Fruit fly (Drosophila melanogaster): ENCODE measurements around the gene wupA.

Gene wupA

dm6 chrX:18083528-18084365, 33.0 kb downstream of the wupA start (continued):
- TF ChIP-seq CG14965 (GFP tag; optimal IDR thresholded peaks at IDR 0.05; ENCODE audit: borderline replicate concordance), result no peak
- no peak for TF ChIP-seq CoRest (tag; optimal IDR thresholded peaks at IDR 0.05)
- no peak for TF ChIP-seq pb (GFP tag; optimal IDR thresholded peaks at IDR 0.05)
- TF ChIP-seq CG7963 (GFP tag; IDR thresholded peaks at IDR 0.05; ENCODE audit: partially characterized antibody), result no peak
- peak; percentile 25 for TF ChIP-seq CG12071 (GFP tag; optimal IDR thresholded peaks at IDR 0.05)
- peak; percentile 29 for TF ChIP-seq grn (GFP tag; optimal IDR thresholded peaks at IDR 0.05)
- no peak for TF ChIP-seq CG13296 (GFP tag; optimal IDR thresholded peaks at IDR 0.05)
- TF ChIP-seq CG7987 (GFP tag; optimal IDR thresholded peaks at IDR 0.05), result no peak
- peak; percentile 16 for TF ChIP-seq HHEX (GFP tag; optimal IDR thresholded peaks at IDR 0.05)
- no peak for TF ChIP-seq CG12744 (GFP tag; optimal IDR thresholded peaks at IDR 0.05)
- no peak for TF ChIP-seq Mrtf (GFP tag; IDR thresholded peaks at IDR 0.05)
- TF ChIP-seq Lhr (GFP tag; optimal IDR thresholded peaks at IDR 0.05), result no peak
- no peak for TF ChIP-seq Rx (GFP tag; IDR thresholded peaks at IDR 0.05)
- TF ChIP-seq CG8924 (tag; optimal IDR thresholded peaks at IDR 0.05), result no peak
- peak; percentile 42 for TF ChIP-seq Hmr (GFP tag; optimal IDR thresholded peaks at IDR 0.05)
- TF ChIP-seq chinmo (GFP tag; IDR thresholded peaks at IDR 0.05; ENCODE audit: partially characterized antibody), result 0 out of 4 replicates have a peak, but pooled peaks have one; percentile 63
- no peak for TF ChIP-seq zfh1 (GFP tag; IDR thresholded peaks at IDR 0.05)
- no peak for TF ChIP-seq sens-2 (GFP tag; IDR thresholded peaks at IDR 0.05)
- TF ChIP-seq Chrac-16 (GFP tag; optimal IDR thresholded peaks at IDR 0.05), result no peak
- no peak for TF ChIP-seq CG30431 (GFP tag; optimal IDR thresholded peaks at IDR 0.05)
- TF ChIP-seq Stat92E (GFP tag; optimal IDR thresholded peaks at IDR 0.05), result no peak
- no peak for TF ChIP-seq nom (GFP tag; optimal IDR thresholded peaks at IDR 0.05)
- TF ChIP-seq CG33213 (GFP tag; optimal IDR thresholded peaks at IDR 0.05), result no peak
- TF ChIP-seq lab (GFP tag; optimal IDR thresholded peaks at IDR 0.05), result peak; percentile 73
- no peak for TF ChIP-seq dmrt99B (tag; optimal IDR thresholded peaks at IDR 0.05)
- TF ChIP-seq CG10543 (GFP tag; optimal IDR thresholded peaks at IDR 0.05), result no peak
- TF ChIP-seq CG2202 (tag; optimal IDR thresholded peaks at IDR 0.05), result no peak
- TF ChIP-seq CG7556 (GFP tag; optimal IDR thresholded peaks at IDR 0.05), result no peak
- TF ChIP-seq CG15269 (tag; optimal IDR thresholded peaks at IDR 0.05), result peak; percentile 44
- no peak for TF ChIP-seq br (optimal IDR thresholded peaks at IDR 0.05)
- peak; percentile 54 for TF ChIP-seq Med (GFP tag)
- no peak for TF ChIP-seq CHES-1-like (GFP tag; optimal IDR thresholded peaks at IDR 0.05)
- no peak for TF ChIP-seq chif (GFP tag; optimal IDR thresholded peaks at IDR 0.05)
- TF ChIP-seq CG8281 (tag; optimal IDR thresholded peaks at IDR 0.05), result no peak
- peak; percentile 30 for TF ChIP-seq CG18599 (GFP tag; optimal IDR thresholded peaks at IDR 0.05)
- no peak for TF ChIP-seq ewg (GFP tag; optimal IDR thresholded peaks at IDR 0.05)
- TF ChIP-seq CG12769 (tag; optimal IDR thresholded peaks at IDR 0.05), result peak; percentile 25
- TF ChIP-seq CG3065 (GFP tag; optimal IDR thresholded peaks at IDR 0.05), result no peak
- no peak for TF ChIP-seq sd (tag; optimal IDR thresholded peaks at IDR 0.05)
- no peak for TF ChIP-seq Aef1 (GFP tag; IDR thresholded peaks at IDR 0.05)
- no peak for TF ChIP-seq Hr39 (optimal IDR thresholded peaks at IDR 0.05)
- TF ChIP-seq bsh (GFP tag; optimal IDR thresholded peaks at IDR 0.05), result peak in 1 of 2 experiments; percentile 3
- no peak for TF ChIP-seq CG6175 (GFP tag; IDR thresholded peaks at IDR 0.05)
- TF ChIP-seq CG16815 (GFP tag; optimal IDR thresholded peaks at IDR 0.05), result no peak
- no peak for TF ChIP-seq fd96Cb (tag; optimal IDR thresholded peaks at IDR 0.05)
- TF ChIP-seq ftz-f1 (GFP tag; optimal IDR thresholded peaks at IDR 0.05), result no peak
- TF ChIP-seq ara (GFP tag; IDR thresholded peaks at IDR 0.05), result peak; percentile 35; the same call in 1 of the 2 replicates
- peak; percentile 2 for TF ChIP-seq ac (GFP tag; optimal IDR thresholded peaks at IDR 0.05)
